Fruit fly (Drosophila melanogaster) whole organism, adult: Measurements from ENCODE around the gene CG14277.

Experiments
- CG11617 ChIP-seq: fragments of 200-800 bp; sonication (Bioruptor generic); optimal IDR thresholded peaks from 2 replicates; lab custom pipeline; 2017; ENCODE audit warnings: mild to moderate bottlenecking, missing biosample characterization, missing genetic modification reagents, missing genetic modification characterization
- CG12768 ChIP-seq: fragments of 200-800 bp; sonication (Bioruptor generic); optimal IDR thresholded peaks from 2 replicates; lab custom pipeline; 2017; ENCODE audit warnings: missing biosample characterization, missing genetic modification characterization, mild to moderate bottlenecking, moderate library complexity, missing genetic modification reagents
- CG14711 ChIP-seq: fragments of 200-800 bp; sonication (Bioruptor generic); optimal IDR thresholded peaks from 2 replicates; lab custom pipeline; 2018; ENCODE audit warnings: missing biosample characterization, mild to moderate bottlenecking, missing genetic modification characterization, moderate library complexity
- CG1620 ChIP-seq: fragments of 200-800 bp; sonication (Bioruptor generic); optimal IDR thresholded peaks from 2 replicates; lab custom pipeline; 2016; ENCODE audit warnings: missing biosample characterization, missing genetic modification characterization
- CG33017 ChIP-seq: fragments of 200-800 bp; sonication (Bioruptor generic); optimal IDR thresholded peaks from 2 replicates; lab custom pipeline; 2018; ENCODE audit warnings: missing biosample characterization, mild to moderate bottlenecking, missing genetic modification characterization, moderate library complexity
- CG5204 ChIP-seq: fragments of 200-800 bp; sonication (Bioruptor generic); optimal IDR thresholded peaks from 2 replicates; lab custom pipeline; 2016; ENCODE audit warnings: missing biosample characterization, missing genetic modification characterization
- CG7045 ChIP-seq: fragments of 200-800 bp; sonication (Bioruptor generic); optimal IDR thresholded peaks from 2 replicates; lab custom pipeline; 2017; ENCODE audit warnings: missing biosample characterization, mild to moderate bottlenecking, missing genetic modification characterization
- CG7101 ChIP-seq: fragments of 200-800 bp; sonication (Bioruptor generic); optimal IDR thresholded peaks from 2 replicates; lab custom pipeline; 2018; ENCODE audit warnings: missing biosample characterization, mild to moderate bottlenecking, missing genetic modification characterization, moderate library complexity
- Clk ChIP-seq: fragments of 200-800 bp; sonication (Bioruptor generic); optimal IDR thresholded peaks from 2 replicates; lab custom pipeline; 2017; ENCODE audit warnings: missing biosample characterization, missing genetic modification characterization
- Crg-1 ChIP-seq: fragments of 200-800 bp; sonication (Bioruptor generic); optimal IDR thresholded peaks from 2 replicates; lab custom pipeline; 2016; ENCODE audit warnings: missing biosample characterization, missing genetic modification characterization
- Hr96 ChIP-seq: fragments of 200-800 bp; sonication (Bioruptor generic); optimal IDR thresholded peaks from 2 replicates; lab custom pipeline; 2016; ENCODE audit warnings: missing biosample characterization, missing genetic modification characterization
- Mnt ChIP-seq: fragments of 200-800 bp; sonication (Bioruptor generic); optimal IDR thresholded peaks from 2 replicates; lab custom pipeline; 2016; ENCODE audit warnings: missing biosample characterization, mild to moderate bottlenecking, missing genetic modification characterization
- bab1 ChIP-seq: fragments of 200-800 bp; sonication (Bioruptor generic); optimal IDR thresholded peaks from 3 replicates; lab custom pipeline; 2019; ENCODE audit warnings: missing biosample characterization, mild to moderate bottlenecking, missing genetic modification characterization, moderate library complexity
- cic ChIP-seq: fragments of 200-800 bp; sonication (Bioruptor generic); optimal IDR thresholded peaks from 2 replicates; lab custom pipeline; 2017; ENCODE audit warnings: missing biosample characterization, mild to moderate bottlenecking, missing genetic modification characterization, moderate library complexity
- cnc ChIP-seq, 2 experiments: fragments of >200 bp; optimal IDR thresholded peaks; 2 replicates each; lab custom pipeline; 2017
- kay ChIP-seq: fragments of 200-800 bp; sonication (Bioruptor generic); peaks from one replicate; lab custom pipeline; 2016; ENCODE audit warnings: missing biosample characterization, missing genetic modification characterization, borderline replicate concordance
- ovo ChIP-seq: fragments of 200-800 bp; sonication (Bioruptor generic); optimal IDR thresholded peaks from 2 replicates; lab custom pipeline; 2016; ENCODE audit warnings: missing biosample characterization, missing genetic modification characterization
- pad ChIP-seq: fragments of 200-800 bp; sonication (Bioruptor generic); optimal IDR thresholded peaks from 3 replicates; lab custom pipeline; 2017; ENCODE audit warnings: missing biosample characterization, missing genetic modification characterization, mild to moderate bottlenecking, moderate library complexity, missing genetic modification reagents
- tj ChIP-seq: fragments of 200-800 bp; sonication (Bioruptor generic); optimal IDR thresholded peaks from 3 replicates; lab custom pipeline; 2017; ENCODE audit warnings: missing biosample characterization, mild to moderate bottlenecking, missing genetic modification characterization, moderate library complexity
- toe ChIP-seq: fragments of 200-800 bp; sonication (Bioruptor generic); optimal IDR thresholded peaks from 2 replicates; lab custom pipeline; 2016; ENCODE audit warnings: missing biosample characterization, missing genetic modification characterization

The CG14277 gene

DNA sequence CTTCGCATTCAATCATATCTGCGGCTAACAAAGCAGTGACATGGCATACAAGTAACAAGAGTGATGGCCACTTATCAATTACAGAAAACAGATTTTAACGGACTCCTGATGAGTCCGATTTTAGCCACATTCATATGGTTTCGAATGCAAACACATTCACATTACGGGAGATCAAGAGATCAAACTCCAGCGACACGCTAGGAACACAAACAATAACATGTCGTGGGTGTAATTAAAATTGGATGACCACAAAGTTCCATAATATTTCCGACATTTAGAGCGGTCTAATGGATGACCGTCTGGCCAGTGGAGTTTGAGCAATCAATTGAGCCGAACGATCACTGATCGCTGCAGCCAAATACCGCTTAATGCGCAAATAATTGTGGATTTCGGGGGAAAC is at the start of gene CG14277:
TSS of gene CG14277 (plus strand) at position 301 of the 400 bp plus-strand sequence.
- TF ChIP-seq pad (GFP tag; lab: Kevin White, UChicago) (no peak), CG12768 (GFP tag; lab: Kevin White, UChicago) (no peak), tj (GFP tag; lab: Kevin White, UChicago) (no peak), Clk (no peak), CG33017 (tag; lab: Kevin White, UChicago) (no peak), bab1 (no peak), CG7045 (GFP tag; lab: Kevin White, UChicago) (no peak), cic (GFP tag; lab: Kevin White, UChicago) (no peak)

DNA sequence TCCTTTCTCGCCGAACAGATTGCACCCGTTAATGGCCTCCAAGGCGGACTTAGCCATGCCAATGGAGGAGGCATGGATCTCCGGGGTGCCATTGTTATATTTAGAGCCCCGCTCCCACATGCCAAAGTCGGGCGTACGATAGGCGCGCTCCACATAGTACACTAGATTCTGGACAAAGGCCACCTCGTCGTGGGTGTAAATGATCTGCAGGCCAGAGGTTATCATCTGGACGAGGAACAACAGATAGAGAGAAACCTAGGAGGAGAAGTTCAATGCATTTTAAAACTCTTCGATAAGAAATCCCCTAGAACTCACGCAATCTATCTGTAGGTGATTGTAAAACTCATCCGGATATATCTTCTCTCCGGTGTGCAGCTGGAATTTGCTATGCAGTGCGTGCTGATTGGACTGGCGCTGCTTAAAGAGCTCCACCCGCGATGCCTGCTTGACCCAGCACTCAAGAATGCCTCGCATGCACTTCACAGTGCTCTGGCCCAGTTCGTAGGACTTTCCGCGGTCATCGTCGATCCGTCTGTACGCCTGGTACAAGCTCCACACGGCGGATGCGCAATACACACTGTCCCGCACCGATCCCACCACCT is 46.5 kb upstream of the CG14277 start:
- TF ChIP-seq CG12768 (GFP tag; lab: Kevin White, UChicago) (no peak), tj (GFP tag; lab: Kevin White, UChicago) (no peak), CG5204 (GFP tag; lab: Kevin White, UChicago) (no peak), CG11617 (GFP tag; lab: Kevin White, UChicago) (no peak), Crg-1 (GFP tag; lab: Kevin White, UChicago) (no peak), Mnt (GFP tag; lab: Kevin White, UChicago) (no peak), CG14711 (tag; lab: Kevin White, UChicago) (no peak), bab1 (no peak), CG7045 (GFP tag; lab: Kevin White, UChicago) (no peak), Clk (no peak), kay (GFP tag; lab: Kevin White, UChicago) (no peak), CG1620 (GFP tag; lab: Kevin White, UChicago) (no peak)

DNA sequence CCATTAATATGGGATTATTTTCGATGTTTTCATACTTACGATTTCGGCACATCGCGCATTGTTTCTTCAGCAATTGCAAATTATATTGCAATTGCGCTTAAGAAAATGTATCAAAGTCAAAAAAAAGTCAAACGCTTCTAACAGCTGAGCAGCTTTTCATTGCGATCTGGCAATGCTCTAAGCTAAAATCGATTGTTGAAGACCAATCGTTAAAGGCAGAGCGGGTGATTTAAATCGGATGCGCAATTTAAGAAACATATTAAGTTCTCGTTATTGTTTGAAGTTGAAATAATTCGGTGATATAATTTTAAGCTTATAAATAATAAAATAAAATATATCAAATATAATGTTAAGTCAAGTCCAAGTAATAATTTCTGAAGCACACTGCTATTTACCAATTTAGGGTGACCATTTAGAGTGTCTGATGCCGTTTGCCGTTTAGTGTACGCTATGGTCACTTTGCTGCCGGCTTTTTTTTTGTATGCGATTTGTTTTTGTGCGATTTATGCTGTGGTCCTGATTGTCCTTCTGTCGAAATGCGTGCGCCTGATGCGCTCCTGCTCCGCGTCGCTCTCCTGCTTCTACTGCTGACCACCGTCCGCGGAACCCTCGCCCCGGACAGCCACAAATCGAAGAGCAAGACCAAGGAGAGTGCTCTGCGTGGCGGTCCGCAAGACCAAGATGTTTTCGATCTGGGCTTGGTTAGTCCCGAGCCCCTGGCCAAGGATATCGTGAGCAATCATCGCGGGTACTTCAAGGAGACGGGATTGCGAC is 45.3 kb upstream of the CG14277 start, which contains the start of the genes CG8475 and CG8460:
TSS of gene CG8475 (minus strand) at position 162 of the 774 bp plus-strand sequence.
TSS of gene CG8460 (plus strand) at position 437 of the 774 bp plus-strand sequence.
- TF ChIP-seq Crg-1 (GFP tag; lab: Kevin White, UChicago) (peak; percentile 37), CG12768 (GFP tag; lab: Kevin White, UChicago) (no peak)

- no peak for TF ChIP-seq ovo (GFP tag; lab: Kevin White, UChicago)
- TF ChIP-seq CG14711 (tag; lab: Kevin White, UChicago): no peak
- TF ChIP-seq Clk: no peak
- TF ChIP-seq kay (GFP tag; lab: Kevin White, UChicago): no peak
- peak; percentile 60 for TF ChIP-seq CG7101 (tag; lab: Kevin White, UChicago)
- no peak for TF ChIP-seq toe (GFP tag; lab: Kevin White, UChicago)
- TF ChIP-seq CG11617 (GFP tag; lab: Kevin White, UChicago): no peak
- no peak for TF ChIP-seq tj (GFP tag; lab: Kevin White, UChicago)
- peak; percentile 51 for TF ChIP-seq pad (GFP tag; lab: Kevin White, UChicago)
- peak; percentile 33 for TF ChIP-seq Mnt (GFP tag; lab: Kevin White, UChicago)
- TF ChIP-seq cnc (optimal IDR thresholded peaks at IDR 0.05; lab: Kevin White, UChicago): no peak
- TF ChIP-seq CG1620 (GFP tag; lab: Kevin White, UChicago): peak; percentile 61
- TF ChIP-seq CG5204 (GFP tag; lab: Kevin White, UChicago): no peak
- no peak for TF ChIP-seq CG12768 (GFP tag; lab: Kevin White, UChicago)
- peak; percentile 59 for TF ChIP-seq Crg-1 (GFP tag; lab: Kevin White, UChicago)
- peak; percentile 21 for TF ChIP-seq bab1
- no peak for TF ChIP-seq Hr96 (GFP tag; lab: Kevin White, UChicago)
- TF ChIP-seq CG33017 (tag; lab: Kevin White, UChicago): peak; percentile 5
- TF ChIP-seq cic (GFP tag; lab: Kevin White, UChicago): peak; percentile 50
- no peak for TF ChIP-seq CG7045 (GFP tag; lab: Kevin White, UChicago)
Measured at dm6 chr2L:8198757-8199156, 43.5 kb upstream of the CG14277 start, which contains the start of gene PGAP5. TSS of gene PGAP5 (plus strand) at chr2L:8198882.

- TF ChIP-seq pad (GFP tag; lab: Kevin White, UChicago): no peak
- TF ChIP-seq CG12768 (GFP tag; lab: Kevin White, UChicago): peak; percentile 91
- TF ChIP-seq Clk: no peak
- TF ChIP-seq toe (GFP tag; lab: Kevin White, UChicago): no peak
- no peak for TF ChIP-seq Mnt (GFP tag; lab: Kevin White, UChicago)
- TF ChIP-seq bab1: no peak
- no peak for TF ChIP-seq Hr96 (GFP tag; lab: Kevin White, UChicago)
- no peak for TF ChIP-seq cnc (optimal IDR thresholded peaks at IDR 0.05; lab: Kevin White, UChicago)
- no peak for TF ChIP-seq kay (GFP tag; lab: Kevin White, UChicago)
- peak; percentile 97 for TF ChIP-seq cic (GFP tag; lab: Kevin White, UChicago)
- TF ChIP-seq CG7101 (tag; lab: Kevin White, UChicago): no peak
- no peak for TF ChIP-seq tj (GFP tag; lab: Kevin White, UChicago)
- TF ChIP-seq ovo (GFP tag; lab: Kevin White, UChicago): no peak
- TF ChIP-seq CG11617 (GFP tag; lab: Kevin White, UChicago): no peak
- no peak for TF ChIP-seq CG14711 (tag; lab: Kevin White, UChicago)
- no peak for TF ChIP-seq CG1620 (GFP tag; lab: Kevin White, UChicago)
- TF ChIP-seq CG33017 (tag; lab: Kevin White, UChicago): peak; percentile 20
- TF ChIP-seq Crg-1 (GFP tag; lab: Kevin White, UChicago): no peak
- no peak for TF ChIP-seq CG5204 (GFP tag; lab: Kevin White, UChicago)
- no peak for TF ChIP-seq CG7045 (GFP tag; lab: Kevin White, UChicago)
Measured at dm6 chr2L:8202569-8202968, 39.7 kb upstream of the CG14277 start.
